Worm (Caenorhabditis elegans) whole organism, L4/young adult: Measurements from ENCODE around the gene F23A7.5.

Experiments
- W03F9.2 ChIP-seq: fragments of 150-350 bp; optimal IDR thresholded peaks from 2 replicates; lab custom pipeline; 2014; ENCODE audit warnings: missing biosample characterization, missing genetic modification characterization
- him-1 ChIP-seq: sonication (generic microtip); optimal IDR thresholded peaks from 2 replicates; lab custom pipeline; 2016; ENCODE audit warnings: missing genotype, missing genetic modification reagents, missing genetic modification characterization, missing compliant biosample characterization

DNA sequence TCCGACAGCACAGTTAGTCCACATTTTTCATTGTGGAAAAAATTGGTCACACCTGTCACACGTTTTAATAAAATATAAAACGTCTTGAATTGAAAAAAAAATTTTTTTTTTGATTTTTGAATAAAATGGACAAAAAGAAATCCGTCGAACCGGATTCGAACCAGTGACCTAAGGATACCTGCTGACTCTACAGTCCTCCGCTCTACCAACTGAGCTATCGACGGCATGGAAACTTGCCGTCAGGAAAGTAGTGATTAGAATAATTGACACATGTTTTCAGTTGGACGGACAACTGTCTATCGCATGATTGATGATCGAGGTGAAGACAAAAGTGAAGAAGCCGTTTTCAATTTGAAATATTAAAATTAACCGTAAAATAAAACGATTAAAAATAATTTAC lies 20.6 kb upstream of the F23A7.5 start:
- TF ChIP-seq him-1 (tag; lab: Kevin White, UChicago) (no peak), W03F9.2 (tag; lab: Kevin White, UChicago) (no peak)
